Worm (Caenorhabditis elegans) whole organism, L1 larva: ENCODE measurements around the gene atf-2.
A peak's percentile ranks its signal among the peaks of the same experiment; 100 is the strongest.

Source experiments
- C04F5.9 ChIP-seq: sonication (generic microtip); optimal IDR thresholded peaks from 2 replicates; lab custom pipeline; 2016; ENCODE audit warnings: missing genetic modification characterization, missing compliant biosample characterization
- C34B4.2 ChIP-seq: sonication (generic microtip); optimal IDR thresholded peaks from 2 replicates; lab custom pipeline; 2017; ENCODE audit warnings: mild to moderate bottlenecking, missing genetic modification characterization, missing compliant biosample characterization
- F16B12.6 ChIP-seq: fragments of 150-350 bp; optimal IDR thresholded peaks from 2 replicates; lab custom pipeline; 2014; ENCODE audit warnings: missing biosample characterization, missing genetic modification characterization
- alr-1 ChIP-seq: fragments of 200-800 bp; sonication (Bioruptor generic); optimal IDR thresholded peaks from 2 replicates; lab custom pipeline; 2018; ENCODE audit warnings: borderline replicate concordance, mild to moderate bottlenecking, missing genetic modification characterization, missing compliant biosample characterization
- aly-2 ChIP-seq: fragments of 150-350 bp; optimal IDR thresholded peaks from 2 replicates; lab custom pipeline; 2014; ENCODE audit warnings: missing biosample characterization, missing genetic modification characterization
- blmp-1 ChIP-seq: fragments of 150-350 bp; optimal IDR thresholded peaks from 2 replicates; lab custom pipeline; 2014; ENCODE audit warnings: missing biosample characterization, missing genetic modification characterization
- ceh-82 ChIP-seq, 3 experiments: fragments of 150-350 bp in 1 of 3; sonication (generic microtip) in 2 of 3; optimal IDR thresholded peaks; 2 replicates each; lab custom pipeline; 2014 to 2017; ENCODE audit warnings: missing biosample characterization in 3 of 3, missing genetic modification characterization in 3 of 3
- ceh-88 ChIP-seq: fragments of 200-800 bp; sonication (Bioruptor generic); IDR thresholded peaks from 2 replicates; pipeline ENCODE4 v1.3.6; 2022; ENCODE audit warnings: missing genetic modification characterization, missing compliant biosample characterization
- dpl-1 ChIP-seq, 3 experiments: fragments of 150-350 bp in 2 of 3; sonication (generic microtip) in 1 of 3; optimal IDR thresholded peaks; 2 replicates each; lab custom pipeline; 2014 to 2017; ENCODE audit warnings: missing biosample characterization in 3 of 3, missing genetic modification characterization in 3 of 3, missing genetic modification reagents in 3 of 3
- egl-13 ChIP-seq: sonication (generic microtip); optimal IDR thresholded peaks from 2 replicates; lab custom pipeline; 2016; ENCODE audit warnings: missing genotype, missing genetic modification reagents, missing genetic modification characterization, missing compliant biosample characterization
- elt-2 ChIP-seq: sonication (generic microtip); optimal IDR thresholded peaks from 2 replicates; lab custom pipeline; 2016; ENCODE audit warnings: missing genetic modification characterization, mild to moderate bottlenecking, inconsistent platforms, missing compliant biosample characterization, missing genetic modification reagents
- elt-3 ChIP-seq, 6 experiments: fragments of 150-350 bp in 1 of 6; sonication (generic microtip); optimal IDR thresholded peaks; 2 replicates each; lab custom pipeline; 2017 to 2018; ENCODE audit warnings: missing biosample characterization in 6 of 6, missing genetic modification characterization in 6 of 6, inconsistent platforms in 1 of 6
- fkh-4 ChIP-seq: sonication (generic microtip); optimal IDR thresholded peaks from 2 replicates; lab custom pipeline; 2016; ENCODE audit warnings: missing compliant biosample characterization, missing genetic modification characterization, borderline replicate concordance
- fkh-8 ChIP-seq: sonication (generic microtip); optimal IDR thresholded peaks from 2 replicates; lab custom pipeline; 2016; ENCODE audit warnings: mild to moderate bottlenecking, missing genetic modification characterization, missing compliant biosample characterization
- grh-1 ChIP-seq: fragments of 200-800 bp; sonication (Bioruptor generic); IDR thresholded peaks from 2 replicates; pipeline ENCODE4 v1.3.6; 2022; ENCODE audit warnings: missing genetic modification reagents, missing genetic modification characterization, missing compliant biosample characterization
- hlh-17 ChIP-seq: fragments of 200-800 bp; sonication (Bioruptor generic); optimal IDR thresholded peaks from 2 replicates; lab custom pipeline; 2018; ENCODE audit warnings: missing genetic modification characterization, mild to moderate bottlenecking, missing compliant biosample characterization, moderate library complexity, borderline replicate concordance
- hpl-2 ChIP-seq: fragments of 150-350 bp; optimal IDR thresholded peaks from 2 replicates; lab custom pipeline; 2014; ENCODE audit warnings: missing biosample characterization, missing genetic modification reagents, missing genetic modification characterization
- isw-1 ChIP-seq: fragments of 200-800 bp; sonication (Bioruptor generic); IDR thresholded peaks from 2 replicates; pipeline ENCODE4 v1.3.6; 2022; ENCODE audit warnings: missing genetic modification characterization, missing compliant biosample characterization
- lin-14 ChIP-seq: fragments of 200-800 bp; sonication (Bioruptor generic); optimal IDR thresholded peaks from 2 replicates; lab custom pipeline; 2018; ENCODE audit warnings: mild to moderate bottlenecking, missing genetic modification characterization, moderate library complexity, missing compliant biosample characterization
- lin-15B ChIP-seq: fragments of 150-350 bp; sonication (generic microtip); optimal IDR thresholded peaks from 3 replicates; lab custom pipeline; 2014; ENCODE audit warnings: missing biosample characterization, missing genetic modification characterization
- lin-35 ChIP-seq, 2 experiments: fragments of 150-350 bp; optimal IDR thresholded peaks; 2 replicates each; lab custom pipeline; 2014; ENCODE audit warnings: missing biosample characterization in 2 of 2, missing genetic modification characterization in 2 of 2, missing genetic modification reagents in 2 of 2
- lin-39 ChIP-seq: fragments of 150-350 bp; optimal IDR thresholded peaks from 2 replicates; lab custom pipeline; 2014; ENCODE audit warnings: missing biosample characterization, missing genetic modification reagents, missing genetic modification characterization
- lir-3 ChIP-seq: sonication (generic microtip); optimal IDR thresholded peaks from 2 replicates; lab custom pipeline; 2016; ENCODE audit warnings: mild to moderate bottlenecking, missing genetic modification characterization, moderate library complexity, missing compliant biosample characterization; ENCODE audit not compliant: poor library complexity
- mab-9 ChIP-seq: fragments of 200-800 bp; sonication (Bioruptor generic); IDR thresholded peaks from 2 replicates; pipeline ENCODE4 v1.3.6; 2022; ENCODE audit warnings: missing genetic modification reagents, missing genetic modification characterization, missing compliant biosample characterization
- mep-1 ChIP-seq: fragments of 150-350 bp; optimal IDR thresholded peaks from 2 replicates; lab custom pipeline; 2014; ENCODE audit warnings: missing biosample characterization, missing genetic modification characterization
- nhr-11 ChIP-seq: fragments of 150-350 bp; optimal IDR thresholded peaks from 2 replicates; lab custom pipeline; 2014; ENCODE audit warnings: missing biosample characterization, missing genetic modification characterization
- nhr-12 ChIP-seq: sonication (generic microtip); optimal IDR thresholded peaks from 2 replicates; lab custom pipeline; 2017; ENCODE audit warnings: missing biosample characterization, missing genetic modification characterization
- nhr-19 ChIP-seq: fragments of 200-800 bp; sonication (Bioruptor generic); conservative IDR thresholded peaks from 2 replicates; pipeline ENCODE4 v1.3.6; 2022; ENCODE audit warnings: missing genetic modification characterization, missing compliant biosample characterization
- nhr-47 ChIP-seq: sonication (generic microtip); optimal IDR thresholded peaks from 2 replicates; lab custom pipeline; 2016; ENCODE audit warnings: mild to moderate bottlenecking, missing genetic modification characterization, moderate library complexity, missing compliant biosample characterization
- nhr-76 ChIP-seq: sonication (generic microtip); optimal IDR thresholded peaks from 2 replicates; lab custom pipeline; 2017; ENCODE audit warnings: missing biosample characterization, missing genetic modification characterization
- nhr-90 ChIP-seq: sonication (generic microtip); optimal IDR thresholded peaks from 2 replicates; lab custom pipeline; 2016; ENCODE audit warnings: mild to moderate bottlenecking, missing genetic modification characterization, missing compliant biosample characterization; ENCODE audit not compliant: poor library complexity
- pqm-1 ChIP-seq: sonication (generic microtip); optimal IDR thresholded peaks from 3 replicates; lab custom pipeline; 2017; ENCODE audit warnings: missing biosample characterization, missing genetic modification characterization
- rnt-1 ChIP-seq: sonication (generic microtip); optimal IDR thresholded peaks from 2 replicates; lab custom pipeline; 2016; ENCODE audit warnings: mild to moderate bottlenecking, missing genetic modification characterization, moderate library complexity, missing compliant biosample characterization
- skn-1 ChIP-seq: fragments of 150-350 bp; optimal IDR thresholded peaks from 2 replicates; lab custom pipeline; 2014; ENCODE audit warnings: missing biosample characterization, missing genetic modification characterization
- snpc-4 ChIP-seq: fragments of 150-350 bp; optimal IDR thresholded peaks from 2 replicates; lab custom pipeline; 2014; ENCODE audit warnings: missing biosample characterization, missing genetic modification characterization
- sup-37 ChIP-seq: fragments of 200-800 bp; sonication (Bioruptor generic); optimal IDR thresholded peaks from 2 replicates; lab custom pipeline; 2018; ENCODE audit warnings: mild to moderate bottlenecking, missing genetic modification characterization, missing compliant biosample characterization
- tbx-2 ChIP-seq: sonication (generic microtip); optimal IDR thresholded peaks from 2 replicates; lab custom pipeline; 2016; ENCODE audit warnings: missing genetic modification characterization, missing compliant biosample characterization
- vab-15 ChIP-seq: sonication (generic microtip); optimal IDR thresholded peaks from 2 replicates; lab custom pipeline; 2017; ENCODE audit warnings: missing genotype, mild to moderate bottlenecking, missing genetic modification characterization, missing compliant biosample characterization
- xbp-1 ChIP-seq: sonication (generic microtip); optimal IDR thresholded peaks from 2 replicates; lab custom pipeline; 2016; ENCODE audit warnings: missing genetic modification characterization, missing compliant biosample characterization
- ztf-11 ChIP-seq, 2 experiments: sonication (generic microtip); optimal IDR thresholded peaks; 2 replicates each; lab custom pipeline; 2016 to 2017; ENCODE audit warnings: missing genetic modification characterization in 2 of 2, missing biosample characterization in 1 of 2, missing compliant biosample characterization in 1 of 2
- ztf-4 ChIP-seq: fragments of 150-350 bp; optimal IDR thresholded peaks from 2 replicates; lab custom pipeline; 2014; ENCODE audit warnings: missing biosample characterization, missing genetic modification characterization

The atf-2 gene

ce11 chrII:8716231-8716878 lies 35.4 kb upstream of the atf-2 start, which contains the start of the genes cyn-11 and T01B7.5 (continued):
- TF ChIP-seq fkh-4 (tag; lab: Kevin White, UChicago) (no peak), C34B4.2 (tag; lab: Kevin White, UChicago) (no peak), aly-2 (tag; lab: Kevin White, UChicago) (no peak), elt-2 (tag; lab: Kevin White, UChicago) (no peak), dpl-1 (GFP tag; optimal IDR thresholded peaks at IDR 0.05; lab: Kevin White, UChicago) (peak; percentile 2 to 54 (median 7)), hlh-17 (GFP tag; lab: Kevin White, UChicago) (no peak), vab-15 (tag; lab: Kevin White, UChicago) (no peak), F16B12.6 (tag; lab: Kevin White, UChicago) (no peak), grh-1 (GFP tag; lab: Robert Waterston, UW) (no peak), lin-14 (no peak), alr-1 (tag; lab: Kevin White, UChicago) (no peak), lin-39 (tag; lab: Kevin White, UChicago) (no peak), mab-9 (GFP tag; lab: Robert Waterston, UW) (no peak), nhr-12 (tag; lab: Kevin White, UChicago) (no peak), fkh-8 (tag; lab: Kevin White, UChicago) (no peak), mep-1 (tag; lab: Kevin White, UChicago) (peak; percentile 47), C04F5.9 (tag; lab: Kevin White, UChicago) (no peak), nhr-76 (tag; lab: Kevin White, UChicago) (no peak), nhr-90 (tag; lab: Kevin White, UChicago) (no peak), lir-3 (no peak), nhr-11 (tag; lab: Kevin White, UChicago) (no peak), ztf-4 (no peak), lin-15B (tag; lab: Kevin White, UChicago) (no peak), egl-13 (tag; lab: Kevin White, UChicago) (no peak), rnt-1 (no peak), hpl-2 (no peak), ceh-82 (tag; optimal IDR thresholded peaks at IDR 0.05; lab: Kevin White, UChicago) (peak in 1 of 3 experiments; percentile 18), nhr-19 (GFP tag; lab: Robert Waterston, UW) (0 out of 2 replicates have a peak, but pooled peaks have one; percentile 20), tbx-2 (tag; lab: Kevin White, UChicago) (no peak), lin-35 (GFP tag; optimal IDR thresholded peaks at IDR 0.05; lab: Kevin White, UChicago) (peak; percentile 9 to 40), snpc-4 (tag; lab: Kevin White, UChicago) (no peak)

ce11 chrII:8717579-8717978 lies 34.2 kb upstream of the atf-2 start:
- TF ChIP-seq aly-2 (tag; lab: Kevin White, UChicago) (no peak), ztf-11 (tag; optimal IDR thresholded peaks at IDR 0.05; lab: Kevin White, UChicago) (no peak), isw-1 (GFP tag; lab: Robert Waterston, UW) (no peak), elt-3 (tag; optimal IDR thresholded peaks at IDR 0.05; lab: Kevin White, UChicago) (peak in 1 of 6 experiments; percentile 19), pqm-1 (tag; lab: Kevin White, UChicago) (no peak), ceh-82 (tag; optimal IDR thresholded peaks at IDR 0.05; lab: Kevin White, UChicago) (no peak), skn-1 (no peak), sup-37 (GFP tag; lab: Kevin White, UChicago) (no peak), ztf-4 (peak; percentile 20), nhr-47 (no peak), lin-14 (peak; percentile 53), ceh-88 (GFP tag; lab: Robert Waterston, UW) (no peak), blmp-1 (peak; percentile 82), xbp-1 (tag; lab: Kevin White, UChicago) (no peak)
